Fruit fly (Drosophila melanogaster) whole organism, embryonic: ENCODE measurements around the gene RpL34b.

Experiments used
- Atf-2 ChIP-seq: fragments of 200-800 bp; sonication (Bioruptor generic); optimal IDR thresholded peaks from 2 replicates; lab custom pipeline; 2016; ENCODE audit warnings: missing biosample characterization, missing genetic modification characterization
- Atf3 ChIP-seq: fragments of 200-800 bp; sonication (Bioruptor generic); optimal IDR thresholded peaks from 3 replicates; lab custom pipeline; 2016; ENCODE audit warnings: missing biosample characterization, missing genetic modification characterization
- Bdp1 ChIP-seq: fragments of 200-800 bp; sonication (Bioruptor generic); optimal IDR thresholded peaks from 3 replicates; lab custom pipeline; 2016; ENCODE audit warnings: missing biosample characterization, missing genetic modification characterization
- CG12659 ChIP-seq: fragments of 200-800 bp; sonication (Bioruptor generic); optimal IDR thresholded peaks from 3 replicates; lab custom pipeline; 2017; ENCODE audit warnings: mild to moderate bottlenecking, missing biosample characterization, missing genetic modification reagents, missing genetic modification characterization
- CG13296 ChIP-seq: fragments of 200-800 bp; sonication (Bioruptor generic); optimal IDR thresholded peaks from 3 replicates; lab custom pipeline; 2018; ENCODE audit warnings: missing biosample characterization, mild to moderate bottlenecking, missing genetic modification characterization
- CG14667 ChIP-seq: fragments of 200-800 bp; sonication (Bioruptor generic); IDR thresholded peaks from 2 replicates; pipeline ENCODE4 v1.3.6; 2022; ENCODE audit warnings: missing biosample characterization, missing genetic modification characterization
- CG15011 ChIP-seq: fragments of 200-800 bp; sonication (Bioruptor generic); optimal IDR thresholded peaks from 3 replicates; lab custom pipeline; 2018; ENCODE audit warnings: missing biosample characterization, mild to moderate bottlenecking, missing genetic modification characterization
- CG15269 ChIP-seq: fragments of 200-800 bp; sonication (Bioruptor generic); optimal IDR thresholded peaks from 2 replicates; lab custom pipeline; 2018; ENCODE audit warnings: missing biosample characterization, mild to moderate bottlenecking, missing genetic modification characterization, moderate library complexity
- CG15514 ChIP-seq: fragments of 200-800 bp; sonication (Bioruptor generic); optimal IDR thresholded peaks from 3 replicates; lab custom pipeline; 2017; ENCODE audit warnings: missing biosample characterization, missing genetic modification characterization, mild to moderate bottlenecking, moderate library complexity, missing genetic modification reagents
- CG15601 ChIP-seq: fragments of 200-800 bp; sonication (Bioruptor generic); optimal IDR thresholded peaks from 3 replicates; lab custom pipeline; 2019; ENCODE audit warnings: missing biosample characterization, mild to moderate bottlenecking, missing genetic modification characterization, moderate library complexity
- CG17328 ChIP-seq: fragments of 200-800 bp; sonication (Bioruptor generic); IDR thresholded peaks from 2 replicates; pipeline ENCODE4 v1.3.6; 2022; ENCODE audit warnings: missing biosample characterization, missing genetic modification characterization
- CG18764 ChIP-seq: fragments of 200-800 bp; sonication (Bioruptor generic); optimal IDR thresholded peaks from 3 replicates; lab custom pipeline; 2016; ENCODE audit warnings: missing biosample characterization, missing genetic modification characterization
- CG3065 ChIP-seq: fragments of 200-800 bp; sonication (Bioruptor generic); optimal IDR thresholded peaks from 2 replicates; lab custom pipeline; 2016; ENCODE audit warnings: missing biosample characterization, missing genetic modification characterization
- CG42726 ChIP-seq: fragments of 200-800 bp; sonication (Bioruptor generic); IDR thresholded peaks from 2 replicates; pipeline ENCODE4 v1.3.6; 2022; ENCODE audit warnings: missing biosample characterization, missing genetic modification characterization; ENCODE audit not compliant: partially characterized antibody
- CG4424 ChIP-seq: fragments of 200-800 bp; sonication (Bioruptor generic); optimal IDR thresholded peaks from 3 replicates; lab custom pipeline; 2016; ENCODE audit warnings: missing biosample characterization, missing genetic modification characterization
- CG6272 ChIP-seq: fragments of 200-800 bp; sonication (Bioruptor generic); IDR thresholded peaks from 2 replicates; pipeline ENCODE4 v1.3.6; 2022; ENCODE audit warnings: missing biosample characterization, missing genetic modification characterization
- CG6791 ChIP-seq: fragments of 200-800 bp; sonication (Bioruptor generic); IDR thresholded peaks from 3 replicates; pipeline ENCODE4 v1.3.6; 2022; ENCODE audit warnings: missing biosample characterization, missing genetic modification characterization; ENCODE audit not compliant: partially characterized antibody
- CG7745 ChIP-seq: fragments of 200-800 bp; sonication (Bioruptor generic); optimal IDR thresholded peaks from 2 replicates; lab custom pipeline; 2018; ENCODE audit warnings: missing biosample characterization, mild to moderate bottlenecking, missing genetic modification characterization, moderate library complexity
- CG7786 ChIP-seq: fragments of 200-800 bp; sonication (Bioruptor generic); optimal IDR thresholded peaks from 2 replicates; lab custom pipeline; 2016; ENCODE audit warnings: missing biosample characterization, missing genetic modification characterization
- CG8089 ChIP-seq: fragments of 200-800 bp; sonication (Bioruptor generic); optimal IDR thresholded peaks from 3 replicates; lab custom pipeline; 2016; ENCODE audit warnings: missing biosample characterization, missing genetic modification characterization
- Drgx ChIP-seq: fragments of 200-800 bp; sonication (Bioruptor generic); IDR thresholded peaks from 2 replicates; pipeline ENCODE4 v1.3.6; 2022; ENCODE audit warnings: missing biosample characterization, missing genetic modification characterization
- E2f2 ChIP-seq: fragments of 200-800 bp; sonication (Bioruptor generic); IDR thresholded peaks from 2 replicates; pipeline ENCODE4 v1.3.6; 2022; ENCODE audit warnings: missing biosample characterization, missing genetic modification characterization
- Ets65A ChIP-seq: fragments of 200-800 bp; sonication (Bioruptor generic); peaks from one replicate; lab custom pipeline; 2016; ENCODE audit warnings: missing biosample characterization, missing genetic modification characterization
- H15 ChIP-seq: fragments of 200-800 bp; sonication (Bioruptor generic); IDR thresholded peaks from 3 replicates; pipeline ENCODE4 v1.3.6; 2022; ENCODE audit warnings: missing biosample characterization, missing genetic modification characterization
- HmgZ ChIP-seq: fragments of 200-800 bp; sonication (Bioruptor generic); optimal IDR thresholded peaks from 2 replicates; lab custom pipeline; 2018; ENCODE audit warnings: missing biosample characterization, mild to moderate bottlenecking, missing genetic modification characterization
- Lhr ChIP-seq: fragments of 200-800 bp; sonication (Bioruptor generic); optimal IDR thresholded peaks from 3 replicates; lab custom pipeline; 2017; ENCODE audit warnings: mild to moderate bottlenecking, missing biosample characterization, missing genetic modification reagents, missing genetic modification characterization
- Med ChIP-seq: fragments of 200-800 bp; sonication (Bioruptor generic); peaks from one replicate; lab custom pipeline; 2016; ENCODE audit warnings: missing biosample characterization, missing genetic modification characterization, mild to moderate bottlenecking, inconsistent platforms, moderate library complexity
- Meics ChIP-seq: fragments of 200-800 bp; sonication (Bioruptor generic); optimal IDR thresholded peaks from 2 replicates; lab custom pipeline; 2017; ENCODE audit warnings: missing biosample characterization, mild to moderate bottlenecking, missing genetic modification characterization
- Neu2 ChIP-seq: fragments of 200-800 bp; sonication (Bioruptor generic); optimal IDR thresholded peaks from 3 replicates; lab custom pipeline; 2016; ENCODE audit warnings: missing biosample characterization, missing genetic modification characterization, borderline replicate concordance
- PHDP ChIP-seq: fragments of 200-800 bp; sonication (Bioruptor generic); optimal IDR thresholded peaks from 3 replicates; lab custom pipeline; 2018; ENCODE audit warnings: missing biosample characterization, mild to moderate bottlenecking, missing genetic modification characterization, moderate library complexity
- Sox102F ChIP-seq: fragments of 200-800 bp; sonication (Bioruptor generic); optimal IDR thresholded peaks from 2 replicates; lab custom pipeline; 2018; ENCODE audit warnings: missing biosample characterization, mild to moderate bottlenecking, missing genetic modification characterization, moderate library complexity
- Sry-β ChIP-seq: fragments of 200-800 bp; sonication (Bioruptor generic); optimal IDR thresholded peaks from 2 replicates; lab custom pipeline; 2018; ENCODE audit warnings: missing biosample characterization, mild to moderate bottlenecking, missing genetic modification characterization, moderate library complexity
- Taf1 ChIP-seq: fragments of 200-800 bp; sonication (Bioruptor generic); IDR thresholded peaks from 2 replicates; pipeline ENCODE4 v1.3.6; 2022; ENCODE audit warnings: missing biosample characterization, missing genetic modification characterization
- Xrp1 ChIP-seq: fragments of 200-800 bp; sonication (Bioruptor generic); IDR thresholded peaks from 2 replicates; pipeline ENCODE4 v1.3.6; 2022; ENCODE audit warnings: missing biosample characterization, missing genetic modification characterization
- amos ChIP-seq: fragments of 200-800 bp; sonication (Bioruptor generic); IDR thresholded peaks from 2 replicates; pipeline ENCODE4 v1.3.6; 2022; ENCODE audit warnings: missing biosample characterization, missing genetic modification characterization; ENCODE audit not compliant: partially characterized antibody
- aop ChIP-seq: fragments of 200-800 bp; sonication (Bioruptor generic); IDR thresholded peaks from 2 replicates; pipeline ENCODE4 v1.3.6; 2022; ENCODE audit warnings: missing biosample characterization, missing genetic modification characterization
- ara ChIP-seq: fragments of 200-800 bp; sonication (Bioruptor generic); IDR thresholded peaks from 2 replicates; pipeline ENCODE4 v1.3.6; 2022; ENCODE audit warnings: missing biosample characterization, missing genetic modification characterization
- ase ChIP-seq: fragments of 200-800 bp; sonication (Bioruptor generic); IDR thresholded peaks from 3 replicates; pipeline ENCODE4 v1.3.6; 2022; ENCODE audit warnings: missing biosample characterization, missing genetic modification characterization
- dpn ChIP-seq, 2 experiments: fragments of 200-800 bp; sonication (Bioruptor generic); optimal IDR thresholded peaks; 3 replicates each; lab custom pipeline; 2016; ENCODE audit warnings: missing biosample characterization in 2 of 2, missing genetic modification characterization in 2 of 2
- fru ChIP-seq: fragments of >200 bp; optimal IDR thresholded peaks from 2 replicates; lab custom pipeline; 2017
- fu2 ChIP-seq: fragments of 200-800 bp; sonication (Bioruptor generic); optimal IDR thresholded peaks from 2 replicates; lab custom pipeline; 2016; ENCODE audit warnings: missing biosample characterization, missing genetic modification characterization
- gcm2 ChIP-seq: fragments of 200-800 bp; sonication (Bioruptor generic); optimal IDR thresholded peaks from 2 replicates; lab custom pipeline; 2016; ENCODE audit warnings: missing biosample characterization, missing genetic modification characterization
- kah ChIP-seq: fragments of 200-800 bp; sonication (Bioruptor generic); optimal IDR thresholded peaks from 2 replicates; lab custom pipeline; 2018; ENCODE audit warnings: missing biosample characterization, mild to moderate bottlenecking, missing genetic modification characterization
- odd ChIP-seq: fragments of 200-800 bp; sonication (Bioruptor generic); optimal IDR thresholded peaks from 2 replicates; lab custom pipeline; 2017; ENCODE audit warnings: missing biosample characterization, mild to moderate bottlenecking, missing genetic modification characterization
- pb ChIP-seq: fragments of 200-800 bp; sonication (Bioruptor generic); optimal IDR thresholded peaks from 3 replicates; lab custom pipeline; 2016; ENCODE audit warnings: missing biosample characterization, missing genetic modification characterization
- ranshi ChIP-seq: fragments of 200-800 bp; sonication (Bioruptor generic); IDR thresholded peaks from 2 replicates; pipeline ENCODE4 v1.3.6; 2022; ENCODE audit warnings: missing biosample characterization, missing genetic modification characterization
- rib ChIP-seq: fragments of 200-800 bp; sonication (Bioruptor generic); IDR thresholded peaks from 2 replicates; pipeline ENCODE4 v1.3.6; 2022; ENCODE audit warnings: missing biosample characterization, missing genetic modification characterization
- sens ChIP-seq: fragments of 200-800 bp; sonication (Bioruptor generic); peaks from one replicate; lab custom pipeline; 2016; ENCODE audit warnings: missing biosample characterization, missing genetic modification characterization
- so ChIP-seq: fragments of 200-800 bp; sonication (Bioruptor generic); IDR thresholded peaks from 3 replicates; pipeline ENCODE4 v1.3.6; 2022; ENCODE audit warnings: missing biosample characterization, missing genetic modification characterization

RpL34b gene

dm6 chr3R:9434543-9435407 is 33.7 kb upstream of the RpL34b start (continued):
- TF ChIP-seq Lhr (GFP tag; lab: Kevin White, UChicago) (peak; percentile 38), ranshi (peak; percentile 88; the same call in 1 of the 2 replicates), CG17328 (GFP tag; lab: Robert Waterston, UW) (peak; percentile 92), CG4424 (GFP tag; lab: Kevin White, UChicago) (peak; percentile 86), odd (peak; percentile 83), gcm2 (GFP tag; lab: Kevin White, UChicago) (peak; percentile 51), Med (GFP tag; lab: Kevin White, UChicago) (peak; percentile 94), Taf1 (GFP tag; lab: Robert Waterston, UW) (peak; percentile 65; the same call in 1 of the 2 replicates), CG6272 (peak; percentile 65), E2f2 (GFP tag; lab: Robert Waterston, UW) (peak; percentile 74), rib (GFP tag; lab: Robert Waterston, UW) (peak; percentile 60; the same call in 1 of the 2 replicates), sens (peak; percentile 97), CG8089 (GFP tag; lab: Kevin White, UChicago) (peak; percentile 69), CG15601 (peak; percentile 69), aop (GFP tag; lab: Robert Waterston, UW) (0 out of 2 replicates have a peak, but pooled peaks have one; percentile 16), fu2 (GFP tag; lab: Kevin White, UChicago) (peak; percentile 74), pb (GFP tag; lab: Kevin White, UChicago) (peak; percentile 43), CG14667 (GFP tag; lab: Robert Waterston, UW) (peak; percentile 80), CG12659 (GFP tag; lab: Kevin White, UChicago) (peak; percentile 90), Sox102F (GFP tag; lab: Kevin White, UChicago) (peak; percentile 93), Neu2 (GFP tag; lab: Kevin White, UChicago) (no peak), Bdp1 (GFP tag; lab: Kevin White, UChicago) (peak; percentile 34), CG15514 (peak; percentile 80), ara (peak; percentile 68), kah (GFP tag; lab: Kevin White, UChicago) (peak; percentile 56), CG42726 (GFP tag; lab: Robert Waterston, UW) (no peak), Xrp1 (GFP tag; lab: Robert Waterston, UW) (peak; percentile 87), Atf3 (peak; percentile 79), so (GFP tag; lab: Robert Waterston, UW) (peak; percentile 89), CG15011 (GFP tag; lab: Kevin White, UChicago) (peak; percentile 72), Sry-β (no peak), Ets65A (GFP tag; lab: Kevin White, UChicago) (peak; percentile 96), Atf-2 (GFP tag; lab: Kevin White, UChicago) (peak; percentile 67), dpn (GFP tag; optimal IDR thresholded peaks at IDR 0.05; lab: Kevin White, UChicago) (peak; percentile 83 to 85), fru (lab: Kevin White, UChicago) (no peak), H15 (GFP tag; lab: Robert Waterston, UW) (peak; percentile 74), CG7745 (tag; lab: Kevin White, UChicago) (no peak), ase (peak; percentile 89), CG3065 (GFP tag; lab: Kevin White, UChicago) (no peak), CG6791 (GFP tag; lab: Robert Waterston, UW) (no peak), CG7786 (GFP tag; lab: Kevin White, UChicago) (peak; percentile 68), Drgx (GFP tag; lab: Robert Waterston, UW) (peak; percentile 89), HmgZ (peak; percentile 78), CG13296 (GFP tag; lab: Kevin White, UChicago) (peak; percentile 88), PHDP (tag; lab: Kevin White, UChicago) (peak; percentile 92), amos (no peak), CG18764 (GFP tag; lab: Kevin White, UChicago) (peak; percentile 68), CG15269 (tag; lab: Kevin White, UChicago) (peak; percentile 92), Meics (GFP tag; lab: Kevin White, UChicago) (peak; percentile 89)
